Worm (Caenorhabditis elegans) whole organism, L2 larva: ENCODE results near the gene mtm-5.

Experiments used
- ceh-82 ChIP-seq: fragments of 150-350 bp; optimal IDR thresholded peaks from 2 replicates; lab custom pipeline; 2014; ENCODE audit warnings: missing biosample characterization, missing genetic modification characterization
- egl-27 ChIP-seq: sonication (generic microtip); optimal IDR thresholded peaks from 3 replicates; lab custom pipeline; 2017; ENCODE audit warnings: missing biosample characterization, missing genetic modification reagents, missing genetic modification characterization
- elt-3 ChIP-seq: sonication (generic microtip); optimal IDR thresholded peaks from 2 replicates; lab custom pipeline; 2017; ENCODE audit warnings: missing biosample characterization, missing genetic modification characterization
- nhr-11 ChIP-seq: fragments of 150-350 bp; optimal IDR thresholded peaks from 2 replicates; lab custom pipeline; 2014; ENCODE audit warnings: missing biosample characterization, missing genetic modification characterization
- nhr-12 ChIP-seq: fragments of 150-350 bp; optimal IDR thresholded peaks from 2 replicates; lab custom pipeline; 2014; ENCODE audit warnings: missing biosample characterization, missing genetic modification characterization

- TF ChIP-seq egl-27 (tag; lab: Kevin White, UChicago) (no peak), nhr-12 (no peak), nhr-11 (tag; lab: Kevin White, UChicago) (no peak), elt-3 (tag; lab: Kevin White, UChicago) (no peak), ceh-82 (tag; lab: Kevin White, UChicago) (no peak)
These were observed 36.0 kb upstream of the mtm-5 start, which contains the start of gene Y34B4A.2 for ce11 chrX:5279170-5279635.
